Worm (Caenorhabditis elegans): Measurements from ENCODE around the gene fbxc-55.
"Not testable (repeated sequence)": the region's sequence is repeated elsewhere in the genome, so short reads cannot be mapped to it uniquely, and the experiment has no call there.

Gene fbxc-55

DNA sequence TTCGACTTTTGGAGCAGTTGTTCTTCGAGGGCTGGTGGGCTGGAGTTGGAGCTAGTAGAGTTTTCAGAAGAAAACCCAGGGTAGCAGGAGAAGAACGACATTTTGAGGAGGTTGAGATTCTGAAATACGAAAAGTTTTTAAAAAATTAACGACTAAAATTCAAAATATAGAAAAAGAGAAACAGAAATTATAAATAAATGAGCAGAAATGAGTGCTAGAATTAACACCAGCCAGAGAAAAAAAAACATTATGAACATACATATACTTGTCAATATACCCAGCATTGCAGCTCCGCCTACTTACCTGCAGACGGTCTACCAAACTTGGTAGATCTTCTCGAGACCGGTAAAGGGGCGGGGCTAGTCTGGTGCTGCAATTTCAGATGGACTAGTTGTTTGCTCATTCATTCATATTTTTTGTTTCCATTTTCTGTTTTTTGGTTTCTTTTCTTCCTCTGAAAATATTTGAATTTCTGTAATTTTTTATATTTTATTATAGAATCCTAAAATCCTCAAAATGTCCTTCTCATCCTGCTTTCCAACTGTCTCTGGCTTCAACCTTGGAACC lies 36.5 kb upstream of the fbxc-55 start, which contains the start of the genes ZC239.20 and ZC239.21:
TSS of gene ZC239.20 (minus strand) at position 101 of the 567 bp plus-strand sequence.
TSS of gene ZC239.21 (plus strand) at position 517 of the 567 bp plus-strand sequence.
- TF ChIP-seq lin-39 (tag; optimal IDR thresholded peaks at IDR 0.05) = no peak
- no peak for TF ChIP-seq R02D3.7 (tag; optimal IDR thresholded peaks at IDR 0.05)
- TF ChIP-seq lsy-12 (tag; optimal IDR thresholded peaks at IDR 0.05) = no peak
- TF ChIP-seq elt-3 (tag; optimal IDR thresholded peaks at IDR 0.05) = no peak
- TF ChIP-seq snpc-4 (tag; optimal IDR thresholded peaks at IDR 0.05) = no peak
- TF ChIP-seq nhr-11 (tag; optimal IDR thresholded peaks at IDR 0.05) = no peak
- no peak for TF ChIP-seq mml-1 (tag; optimal IDR thresholded peaks at IDR 0.05)
- TF ChIP-seq ZK546.5 (tag; optimal IDR thresholded peaks at IDR 0.05) = no peak
- no peak for TF ChIP-seq nhr-77 (tag; optimal IDR thresholded peaks at IDR 0.05)

ce11 chrII:3203415-3203814 lies 33.4 kb upstream of the fbxc-55 start, which contains the start of gene sri-50:
sri-50 (plus strand) TSS chrII:3203715.
- no peak for TF ChIP-seq nhr-11 (tag; optimal IDR thresholded peaks at IDR 0.05)
- TF ChIP-seq zag-1 (tag; optimal IDR thresholded peaks at IDR 0.05) = no peak
- no peak for TF ChIP-seq snpc-4 (tag; optimal IDR thresholded peaks at IDR 0.05)
- TF ChIP-seq tbx-2 (tag; optimal IDR thresholded peaks at IDR 0.05) = no peak
- no peak for TF ChIP-seq nhr-77 (tag; optimal IDR thresholded peaks at IDR 0.05)

DNA sequence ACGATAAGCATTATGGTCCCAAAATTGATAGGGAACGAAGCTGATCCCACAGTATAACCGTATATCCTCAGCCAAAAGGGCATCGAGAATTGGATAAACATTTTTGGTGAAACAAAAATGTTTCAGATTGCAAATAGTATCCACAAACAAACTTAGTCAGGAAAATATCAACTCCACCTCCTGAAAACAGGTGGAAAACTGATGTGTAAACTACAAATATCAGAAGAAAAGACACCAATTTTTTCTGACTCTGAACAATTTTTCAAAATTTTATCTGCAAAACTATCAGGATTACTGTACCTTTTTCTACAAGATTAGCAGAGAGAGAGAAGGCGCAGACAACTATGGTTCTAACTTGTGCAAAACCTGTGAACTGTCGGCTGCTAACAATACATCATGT lies 32.5 kb upstream of the fbxc-55 start, which contains the start of gene sri-53:
TSS of gene sri-53 (minus strand) at position 101 of the 400 bp plus-strand sequence.
- TF ChIP-seq R02D3.7 (tag; optimal IDR thresholded peaks at IDR 0.05) = no peak
- TF ChIP-seq tbx-2 (tag; optimal IDR thresholded peaks at IDR 0.05) = no peak
- no peak for TF ChIP-seq aly-2 (tag; optimal IDR thresholded peaks at IDR 0.05)
- TF ChIP-seq nhr-77 (tag; optimal IDR thresholded peaks at IDR 0.05) = no peak
- TF ChIP-seq nhr-76 (tag; optimal IDR thresholded peaks at IDR 0.05) = no peak
- TF ChIP-seq hmg-11 (tag; optimal IDR thresholded peaks at IDR 0.05) = no peak
- TF ChIP-seq pqm-1 (tag; optimal IDR thresholded peaks at IDR 0.05) = no peak
- no peak for TF ChIP-seq nhr-12 (tag; optimal IDR thresholded peaks at IDR 0.05)

DNA sequence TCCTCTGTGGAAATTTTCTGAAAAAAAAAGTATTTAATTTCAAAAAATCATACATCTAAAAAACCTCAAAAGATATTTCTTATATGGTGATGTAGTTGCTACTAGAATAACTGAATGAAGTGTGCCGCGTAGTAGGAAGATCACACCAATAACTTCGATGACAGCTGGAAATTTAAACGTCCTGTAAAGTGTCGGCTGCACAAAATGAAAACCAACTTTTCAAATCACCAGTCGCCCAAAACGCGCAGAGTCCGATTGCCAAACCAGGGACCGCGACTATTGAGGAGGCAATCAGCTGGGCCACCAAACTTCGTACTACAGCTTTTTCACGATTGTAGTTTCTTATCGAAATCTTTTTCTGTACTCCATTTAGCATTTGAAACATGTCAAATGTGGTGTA lies 31.3 kb upstream of the fbxc-55 start, which contains the start of gene sri-48:
TSS of gene sri-48 (minus strand) at position 101 of the 400 bp plus-strand sequence.
- not testable (repeated sequence) for TF ChIP-seq ceh-9 (tag; optimal IDR thresholded peaks at IDR 0.05); sea-2 (GFP tag; optimal IDR thresholded peaks at IDR 0.05); elt-1 (tag; optimal IDR thresholded peaks at IDR 0.05)

DNA sequence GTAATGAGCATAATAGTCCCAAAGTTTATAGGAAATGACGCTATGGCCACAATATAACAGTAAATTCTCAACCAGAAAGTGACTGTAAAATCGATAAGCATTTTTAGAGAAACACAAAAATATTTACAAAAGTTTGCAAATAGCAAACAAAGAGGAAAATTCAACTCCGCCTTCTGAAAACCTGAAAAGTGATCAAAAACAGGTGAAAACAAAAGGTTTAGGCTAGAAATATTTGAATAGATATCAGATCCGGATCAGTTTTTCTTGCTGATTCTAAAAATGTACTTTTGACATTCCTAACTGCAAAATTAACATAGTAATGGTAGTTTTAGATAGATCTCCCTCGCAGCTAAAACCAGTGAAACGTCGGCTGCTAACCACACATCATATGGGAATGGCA lies 29.0 kb upstream of the fbxc-55 start, which contains the start of gene sri-51:
TSS of gene sri-51 (minus strand) at position 101 of the 400 bp plus-strand sequence.
- TF ChIP-seq nhr-11 (tag; optimal IDR thresholded peaks at IDR 0.05) (no peak), elt-3 (tag; optimal IDR thresholded peaks at IDR 0.05) (no peak), nhr-28 (tag; optimal IDR thresholded peaks at IDR 0.05) (no peak), skn-1 (tag; optimal IDR thresholded peaks at IDR 0.05) (no peak), unc-62 (GFP tag; optimal IDR thresholded peaks at IDR 0.05) (no peak), nhr-237 (tag; optimal IDR thresholded peaks at IDR 0.05) (no peak), ceh-9 (tag; optimal IDR thresholded peaks at IDR 0.05) (no peak), lin-39 (tag; optimal IDR thresholded peaks at IDR 0.05) (no peak), fkh-2 (tag; optimal IDR thresholded peaks at IDR 0.05) (no peak), elt-2 (tag; optimal IDR thresholded peaks at IDR 0.05) (no peak), pha-4 (tag; optimal IDR thresholded peaks at IDR 0.05) (no peak), sea-2 (GFP tag; optimal IDR thresholded peaks at IDR 0.05) (no peak), unc-39 (tag; optimal IDR thresholded peaks at IDR 0.05) (no peak), nhr-25 (tag; optimal IDR thresholded peaks at IDR 0.05) (no peak), egl-5 (tag; optimal IDR thresholded peaks at IDR 0.05) (no peak), nhr-77 (tag; optimal IDR thresholded peaks at IDR 0.05) (no peak)

- TF ChIP-seq jun-1 (tag; optimal IDR thresholded peaks at IDR 0.05) (no peak), fkh-10 (GFP tag; optimal IDR thresholded peaks at IDR 0.05) (no peak), skn-1 (tag; optimal IDR thresholded peaks at IDR 0.05) (no peak), aly-2 (tag; optimal IDR thresholded peaks at IDR 0.05) (no peak), pqm-1 (tag; optimal IDR thresholded peaks at IDR 0.05) (no peak), nhr-11 (tag; optimal IDR thresholded peaks at IDR 0.05) (no peak), elt-1 (tag; optimal IDR thresholded peaks at IDR 0.05) (no peak), nhr-77 (tag; optimal IDR thresholded peaks at IDR 0.05) (no peak), egl-5 (tag; optimal IDR thresholded peaks at IDR 0.05) (no peak), fkh-2 (tag; optimal IDR thresholded peaks at IDR 0.05) (no peak), ama-1 (optimal IDR thresholded peaks at IDR 0.05) (no peak), tbx-2 (tag; optimal IDR thresholded peaks at IDR 0.05) (no peak), sea-2 (GFP tag; optimal IDR thresholded peaks at IDR 0.05) (no peak), egl-27 (tag; optimal IDR thresholded peaks at IDR 0.05) (no peak), ceh-28 (tag; optimal IDR thresholded peaks at IDR 0.05) (no peak), elt-2 (tag; optimal IDR thresholded peaks at IDR 0.05) (no peak), eor-1 (tag; optimal IDR thresholded peaks at IDR 0.05) (no peak), ztf-11 (tag; optimal IDR thresholded peaks at IDR 0.05) (no peak)
These were observed 27.0 kb upstream of the fbxc-55 start, which contains the start of gene gcy-15 for ce11 chrII:3196966-3197365. gcy-15 (minus strand) TSS chrII:3197066.

Data from whole organism, L3 larva.